Worm (Caenorhabditis elegans) whole organism, L4 larva: Measurements from ENCODE around the gene nspc-5.

Experiments
- F10B5.3 ChIP-seq: sonication (generic microtip); optimal IDR thresholded peaks from 2 replicates; lab custom pipeline; 2016; ENCODE audit warnings: mild to moderate bottlenecking, missing genetic modification characterization, missing compliant biosample characterization
- F26F4.8 ChIP-seq: fragments of 200-800 bp; sonication (Bioruptor generic); conservative IDR thresholded peaks from 2 replicates; pipeline ENCODE4 v1.3.6; 2022; ENCODE audit warnings: missing genetic modification characterization, missing compliant biosample characterization
- aha-1 ChIP-seq: fragments of 150-350 bp; peaks from one replicate; lab custom pipeline; 2014; ENCODE audit warnings: missing biosample characterization, missing genetic modification characterization
- arid-1 ChIP-seq: fragments of 200-800 bp; sonication (Bioruptor generic); conservative IDR thresholded peaks from 2 replicates; pipeline ENCODE4 v1.3.6; 2022; ENCODE audit warnings: missing genetic modification reagents, missing genetic modification characterization, missing compliant biosample characterization
- ceh-20 ChIP-seq: fragments of 200-800 bp; sonication (Bioruptor generic); IDR thresholded peaks from 2 replicates; pipeline ENCODE4 v1.3.6; 2022; ENCODE audit warnings: missing genetic modification reagents, missing genetic modification characterization, missing compliant biosample characterization
- ceh-82 ChIP-seq: sonication (generic microtip); optimal IDR thresholded peaks from 2 replicates; lab custom pipeline; 2017; ENCODE audit warnings: missing biosample characterization, missing genetic modification characterization
- daf-16 ChIP-seq, 3 experiments: sonication (generic microtip); optimal IDR thresholded peaks; 2 replicates each; lab custom pipeline; 2016 to 2017; ENCODE audit warnings: missing genetic modification characterization in 3 of 3, missing genetic modification reagents in 3 of 3, mild to moderate bottlenecking in 2 of 3, missing compliant biosample characterization in 2 of 3, missing biosample characterization in 1 of 3, moderate library complexity in 1 of 3
- dmd-6 ChIP-seq: fragments of 200-800 bp; sonication (Bioruptor generic); IDR thresholded peaks from 2 replicates; pipeline ENCODE4 v1.3.6; 2022; ENCODE audit warnings: missing genetic modification reagents, missing genetic modification characterization, missing compliant biosample characterization
- dpl-1 ChIP-seq: fragments of 150-350 bp; optimal IDR thresholded peaks from 2 replicates; lab custom pipeline; 2014; ENCODE audit warnings: missing biosample characterization, missing genetic modification reagents, missing genetic modification characterization
- duxl-1 ChIP-seq: sonication (generic microtip); optimal IDR thresholded peaks from 2 replicates; lab custom pipeline; 2016; ENCODE audit warnings: mild to moderate bottlenecking, missing genetic modification characterization, moderate library complexity, missing compliant biosample characterization; ENCODE audit not compliant: poor library complexity
- hif-1 ChIP-seq, 2 experiments: sonication (generic microtip); optimal IDR thresholded peaks; 2 replicates each; lab custom pipeline; 2016 to 2017; ENCODE audit warnings: missing compliant biosample characterization in 2 of 2, missing genetic modification characterization in 2 of 2, missing genetic modification reagents in 2 of 2, missing genotype in 2 of 2, mild to moderate bottlenecking in 1 of 2
- hlh-30 ChIP-seq: sonication (generic microtip); optimal IDR thresholded peaks from 2 replicates; lab custom pipeline; 2017; ENCODE audit warnings: antibody characterized with exemption, mild to moderate bottlenecking, missing genetic modification characterization, missing compliant biosample characterization; ENCODE audit not compliant: insufficient read depth
- nhr-11 ChIP-seq: fragments of 150-350 bp; optimal IDR thresholded peaks from 2 replicates; lab custom pipeline; 2014; ENCODE audit warnings: missing biosample characterization, missing genetic modification characterization
- nhr-111 ChIP-seq: fragments of 200-800 bp; sonication (Bioruptor generic); optimal IDR thresholded peaks from 2 replicates; lab custom pipeline; 2018; ENCODE audit warnings: mild to moderate bottlenecking, missing genetic modification characterization, missing compliant biosample characterization
- pha-4 ChIP-seq, 2 experiments: fragments of 150-350 bp in 1 of 2; fragments of 200-800 bp in 1 of 2; sonication (Bioruptor generic) in 1 of 2; IDR thresholded peaks in 1 of 2; optimal IDR thresholded peaks in 1 of 2; 2 replicates each; pipeline versions ENCODE4 v1.3.6 to Lab custom; 2014 to 2022; ENCODE audit warnings: missing genetic modification characterization in 2 of 2, missing genetic modification reagents in 2 of 2, missing biosample characterization in 1 of 2, missing compliant biosample characterization in 1 of 2
- snpc-1.2 ChIP-seq: fragments of 200-800 bp; sonication (Bioruptor generic); IDR thresholded peaks from 2 replicates; pipeline ENCODE4 v1.3.6; 2022; ENCODE audit warnings: missing genetic modification reagents, missing genetic modification characterization, missing compliant biosample characterization
- spr-1 ChIP-seq: sonication (generic microtip); optimal IDR thresholded peaks from 2 replicates; lab custom pipeline; 2016; ENCODE audit warnings: mild to moderate bottlenecking, missing genetic modification characterization, missing compliant biosample characterization

Gene nspc-5

ce11 chrX:8584825-8585384, 46.4 kb downstream of the nspc-5 start:
- TF ChIP-seq duxl-1 (tag; lab: Kevin White, UChicago) (no peak), spr-1 (tag; lab: Kevin White, UChicago) (no peak), nhr-111 (GFP tag; lab: Kevin White, UChicago) (no peak), ceh-82 (tag; lab: Kevin White, UChicago) (no peak), ceh-20 (GFP tag; lab: Robert Waterston, UW) (no peak), daf-16 (GFP tag; optimal IDR thresholded peaks at IDR 0.05; lab: Kevin White, UChicago) (no peak), daf-16 (tag; optimal IDR thresholded peaks at IDR 0.05; lab: Kevin White, UChicago) (no peak), nhr-11 (no peak), dpl-1 (GFP tag; lab: Kevin White, UChicago) (no peak), hif-1 (tag; optimal IDR thresholded peaks at IDR 0.05; lab: Kevin White, UChicago) (no peak), F26F4.8 (GFP tag; lab: Robert Waterston, UW) (no peak), pha-4 (GFP tag; IDR thresholded peaks at IDR 0.05; lab: Robert Waterston, UW) (no peak), pha-4 (tag; optimal IDR thresholded peaks at IDR 0.05; lab: Kevin White, UChicago) (no peak), dmd-6 (GFP tag; lab: Robert Waterston, UW) (no peak), arid-1 (GFP tag; lab: Robert Waterston, UW) (no peak), snpc-1.2 (GFP tag; lab: Robert Waterston, UW) (no peak)

- peak; percentile 96 for TF ChIP-seq aha-1 (tag; lab: Kevin White, UChicago)
- no peak for TF ChIP-seq F10B5.3 (tag; lab: Kevin White, UChicago)
- TF ChIP-seq hlh-30 (tag; lab: Kevin White, UChicago) = peak; percentile 15
- TF ChIP-seq, all 104 proteins: peak for 2
Measured at ce11 chrX:8585837-8586236, 47.3 kb downstream of the nspc-5 start, which contains the start of gene F18E9.3. Gene F18E9.3, plus strand, starts transcription at chrX:8586147.
